Worm (Caenorhabditis elegans) whole organism, L3 larva: Measurements from ENCODE around the gene ifd-2.

Experiments
- ceh-16 ChIP-seq: sonication (generic microtip); optimal IDR thresholded peaks from 2 replicates; lab custom pipeline; 2017; ENCODE audit warnings: missing biosample characterization, missing genetic modification characterization
- egl-27 ChIP-seq: sonication (generic microtip); optimal IDR thresholded peaks from 4 replicates; lab custom pipeline; 2017; ENCODE audit warnings: missing biosample characterization, missing genetic modification reagents, missing genetic modification characterization
- fkh-2 ChIP-seq: fragments of 150-350 bp; optimal IDR thresholded peaks from 2 replicates; lab custom pipeline; 2014; ENCODE audit warnings: missing biosample characterization, missing genetic modification reagents, missing genetic modification characterization
- fos-1 ChIP-seq: fragments of 150-350 bp; optimal IDR thresholded peaks from 2 replicates; lab custom pipeline; 2014; ENCODE audit warnings: missing biosample characterization, missing genetic modification characterization
- lin-15B ChIP-seq: fragments of 150-350 bp; optimal IDR thresholded peaks from 2 replicates; lab custom pipeline; 2014; ENCODE audit warnings: missing biosample characterization, missing genetic modification characterization
- lsy-12 ChIP-seq: sonication (generic microtip); optimal IDR thresholded peaks from 2 replicates; lab custom pipeline; 2016; ENCODE audit warnings: mild to moderate bottlenecking, missing genetic modification characterization, missing compliant biosample characterization
- mdl-1 ChIP-seq: fragments of 150-350 bp; optimal IDR thresholded peaks from 2 replicates; lab custom pipeline; 2014; ENCODE audit warnings: missing biosample characterization, missing genetic modification characterization
- nhr-12 ChIP-seq: fragments of 150-350 bp; optimal IDR thresholded peaks from 2 replicates; lab custom pipeline; 2014; ENCODE audit warnings: missing biosample characterization, missing genetic modification characterization
- nhr-237 ChIP-seq: fragments of 150-350 bp; optimal IDR thresholded peaks from 2 replicates; lab custom pipeline; 2014; ENCODE audit warnings: missing biosample characterization, missing genetic modification characterization
- ztf-11 ChIP-seq: fragments of 150-350 bp; optimal IDR thresholded peaks from 2 replicates; lab custom pipeline; 2014; ENCODE audit warnings: missing biosample characterization, missing genetic modification characterization

ce11 chrX:813063-813462, 2.7 kb downstream of the ifd-2 start, which contains the start of gene F25E2.3:
- TF ChIP-seq lin-15B (tag; lab: Kevin White, UChicago) (no peak), lsy-12 (tag; lab: Kevin White, UChicago) (no peak), nhr-237 (tag; lab: Kevin White, UChicago) (no peak), fos-1 (tag; lab: Kevin White, UChicago) (no peak), nhr-12 (tag; lab: Kevin White, UChicago) (no peak), fkh-2 (tag; lab: Kevin White, UChicago) (no peak), ceh-16 (tag; lab: Kevin White, UChicago) (no peak), mdl-1 (tag; lab: Kevin White, UChicago) (no peak), egl-27 (tag; lab: Kevin White, UChicago) (no peak), ztf-11 (tag; lab: Kevin White, UChicago) (no peak)
